Fruit fly (Drosophila melanogaster) whole organism, embryonic: ENCODE results near the gene gry.

Experiments
- Atf-2 ChIP-seq: fragments of 200-800 bp; sonication (Bioruptor generic); optimal IDR thresholded peaks from 2 replicates; lab custom pipeline; 2016; ENCODE audit warnings: missing biosample characterization, missing genetic modification characterization
- Atf3 ChIP-seq: fragments of 200-800 bp; sonication (Bioruptor generic); optimal IDR thresholded peaks from 3 replicates; lab custom pipeline; 2016; ENCODE audit warnings: missing biosample characterization, missing genetic modification characterization
- CG10267 ChIP-seq: fragments of 200-800 bp; sonication (Bioruptor generic); optimal IDR thresholded peaks from 2 replicates; lab custom pipeline; 2018; ENCODE audit warnings: missing biosample characterization, mild to moderate bottlenecking, missing genetic modification characterization, moderate library complexity
- CG11085 ChIP-seq: fragments of 200-800 bp; sonication (Bioruptor generic); IDR thresholded peaks from 2 replicates; pipeline ENCODE4 v1.3.6; 2022; ENCODE audit warnings: missing biosample characterization, missing genetic modification characterization
- CG11398 ChIP-seq: fragments of 200-800 bp; sonication (Bioruptor generic); optimal IDR thresholded peaks from 2 replicates; lab custom pipeline; 2016; ENCODE audit warnings: missing biosample characterization, missing genetic modification characterization
- CG11696 ChIP-seq: fragments of 200-800 bp; sonication (Bioruptor generic); IDR thresholded peaks from 2 replicates; pipeline ENCODE4 v1.3.6; 2022; ENCODE audit warnings: missing biosample characterization, missing genetic modification characterization
- CG12219 ChIP-seq: fragments of 200-800 bp; sonication (Bioruptor generic); optimal IDR thresholded peaks from 3 replicates; lab custom pipeline; 2018; ENCODE audit warnings: missing biosample characterization, mild to moderate bottlenecking, missing genetic modification characterization
- CG12659 ChIP-seq: fragments of 200-800 bp; sonication (Bioruptor generic); optimal IDR thresholded peaks from 3 replicates; lab custom pipeline; 2017; ENCODE audit warnings: mild to moderate bottlenecking, missing biosample characterization, missing genetic modification reagents, missing genetic modification characterization
- CG14441 ChIP-seq: fragments of 200-800 bp; sonication (Bioruptor generic); IDR thresholded peaks from 2 replicates; pipeline ENCODE4 v1.3.6; 2022; ENCODE audit warnings: missing biosample characterization, missing genetic modification characterization
- CG17328 ChIP-seq: fragments of 200-800 bp; sonication (Bioruptor generic); IDR thresholded peaks from 2 replicates; pipeline ENCODE4 v1.3.6; 2022; ENCODE audit warnings: missing biosample characterization, missing genetic modification characterization
- CG18011 ChIP-seq: fragments of 200-800 bp; sonication (Bioruptor generic); optimal IDR thresholded peaks from 2 replicates; lab custom pipeline; 2017; ENCODE audit warnings: missing biosample characterization, missing genetic modification characterization, mild to moderate bottlenecking, moderate library complexity, missing genotype
- CG4328 ChIP-seq: fragments of 200-800 bp; sonication (Bioruptor generic); optimal IDR thresholded peaks from 3 replicates; lab custom pipeline; 2017; ENCODE audit warnings: missing biosample characterization, missing genetic modification reagents, missing genetic modification characterization
- CG7271 ChIP-seq: fragments of 200-800 bp; sonication (Bioruptor generic); optimal IDR thresholded peaks from 2 replicates; lab custom pipeline; 2018; ENCODE audit warnings: missing biosample characterization, mild to moderate bottlenecking, missing genetic modification characterization, moderate library complexity
- CG8478 ChIP-seq: fragments of >200 bp; optimal IDR thresholded peaks from 2 replicates; lab custom pipeline; 2018
- CG9727 ChIP-seq: fragments of 200-800 bp; sonication (Bioruptor generic); optimal IDR thresholded peaks from 3 replicates; lab custom pipeline; 2017; ENCODE audit warnings: missing biosample characterization, mild to moderate bottlenecking, missing genetic modification characterization
- Eip74EF ChIP-seq, 2 experiments: fragments of 200-800 bp in 1 of 2; fragments of >200 bp in 1 of 2; sonication (Bioruptor generic) in 1 of 2; optimal IDR thresholded peaks; 2 replicates each; lab custom pipeline; 2017 to 2019; ENCODE audit warnings: missing biosample characterization in 2 of 2, missing genetic modification characterization in 2 of 2, mild to moderate bottlenecking in 1 of 2, moderate library complexity in 1 of 2
- Fer2 ChIP-seq: fragments of 200-800 bp; sonication (Bioruptor generic); optimal IDR thresholded peaks from 2 replicates; lab custom pipeline; 2018; ENCODE audit warnings: missing biosample characterization, mild to moderate bottlenecking, missing genetic modification characterization, moderate library complexity
- HLHmδ ChIP-seq: fragments of 200-800 bp; sonication (Bioruptor generic); optimal IDR thresholded peaks from 2 replicates; lab custom pipeline; 2018; ENCODE audit warnings: missing biosample characterization, mild to moderate bottlenecking, missing genetic modification characterization, moderate library complexity
- Lhr ChIP-seq: fragments of 200-800 bp; sonication (Bioruptor generic); optimal IDR thresholded peaks from 3 replicates; lab custom pipeline; 2017; ENCODE audit warnings: mild to moderate bottlenecking, missing biosample characterization, missing genetic modification reagents, missing genetic modification characterization
- MESR4 ChIP-seq: fragments of 200-800 bp; sonication (Bioruptor generic); optimal IDR thresholded peaks from 2 replicates; lab custom pipeline; 2018; ENCODE audit warnings: missing biosample characterization, mild to moderate bottlenecking, missing genetic modification characterization, moderate library complexity
- Optix ChIP-seq: fragments of 200-800 bp; sonication (Bioruptor generic); IDR thresholded peaks from 3 replicates; pipeline ENCODE4 v1.3.6; 2022; ENCODE audit warnings: missing biosample characterization, missing genetic modification characterization
- Spps ChIP-seq: fragments of 200-800 bp; sonication (Bioruptor generic); optimal IDR thresholded peaks from 2 replicates; lab custom pipeline; 2018; ENCODE audit warnings: missing biosample characterization, mild to moderate bottlenecking, missing genetic modification characterization
- Sry-β ChIP-seq: fragments of 200-800 bp; sonication (Bioruptor generic); optimal IDR thresholded peaks from 2 replicates; lab custom pipeline; 2018; ENCODE audit warnings: missing biosample characterization, mild to moderate bottlenecking, missing genetic modification characterization, moderate library complexity
- al ChIP-seq: fragments of 200-800 bp; sonication (Bioruptor generic); IDR thresholded peaks from 2 replicates; pipeline ENCODE4 v1.3.6; 2022; ENCODE audit warnings: missing biosample characterization, missing genetic modification characterization
- bigmax ChIP-seq: fragments of 200-800 bp; sonication (Bioruptor generic); optimal IDR thresholded peaks from 2 replicates; lab custom pipeline; 2018; ENCODE audit warnings: missing biosample characterization, mild to moderate bottlenecking, missing genetic modification characterization
- br ChIP-seq: fragments of >200 bp; optimal IDR thresholded peaks from 2 replicates; lab custom pipeline; 2017
- btn ChIP-seq: fragments of 200-800 bp; sonication (Bioruptor generic); optimal IDR thresholded peaks from 2 replicates; lab custom pipeline; 2016; ENCODE audit warnings: missing biosample characterization, missing genetic modification characterization
- caup ChIP-seq: fragments of 200-800 bp; sonication (Bioruptor generic); optimal IDR thresholded peaks from 3 replicates; lab custom pipeline; 2017; ENCODE audit warnings: missing biosample characterization, mild to moderate bottlenecking, missing genetic modification characterization, moderate library complexity; ENCODE audit not compliant: severe bottlenecking
- crp ChIP-seq, 2 experiments: fragments of 200-800 bp; sonication (Bioruptor generic); optimal IDR thresholded peaks; 2 replicates in 1 of 2; 3 replicates in 1 of 2; lab custom pipeline; 2017; ENCODE audit warnings: missing biosample characterization in 2 of 2, missing genetic modification characterization in 2 of 2, mild to moderate bottlenecking in 1 of 2, moderate library complexity in 1 of 2
- dan ChIP-seq: fragments of 200-800 bp; sonication (Bioruptor generic); IDR thresholded peaks from 2 replicates; pipeline ENCODE4 v1.3.6; 2022; ENCODE audit warnings: missing biosample characterization, missing genetic modification characterization
- dati ChIP-seq: fragments of 200-800 bp; sonication (Bioruptor generic); IDR thresholded peaks from 2 replicates; pipeline ENCODE4 v1.3.6; 2022; ENCODE audit warnings: missing biosample characterization, missing genetic modification characterization
- en ChIP-seq: fragments of 200-800 bp; sonication (Bioruptor generic); optimal IDR thresholded peaks from 2 replicates; lab custom pipeline; 2016; ENCODE audit warnings: missing biosample characterization, missing genetic modification characterization
- eve ChIP-seq, 2 experiments: fragments of >200 bp; optimal IDR thresholded peaks; 2 replicates each; lab custom pipeline; 2017; ENCODE audit warnings: missing biosample characterization in 2 of 2, missing genetic modification characterization in 2 of 2
- eyg ChIP-seq: fragments of 200-800 bp; sonication (Bioruptor generic); optimal IDR thresholded peaks from 3 replicates; lab custom pipeline; 2016; ENCODE audit warnings: missing biosample characterization, missing genetic modification characterization
- fd96Cb ChIP-seq: fragments of 200-800 bp; sonication (Bioruptor generic); optimal IDR thresholded peaks from 2 replicates; lab custom pipeline; 2018; ENCODE audit warnings: missing biosample characterization, mild to moderate bottlenecking, missing genetic modification characterization, moderate library complexity
- grn ChIP-seq: fragments of 200-800 bp; sonication (Bioruptor generic); optimal IDR thresholded peaks from 3 replicates; lab custom pipeline; 2017; ENCODE audit warnings: missing biosample characterization, missing genetic modification characterization
- gt ChIP-seq: fragments of 200-800 bp; sonication (Bioruptor generic); IDR thresholded peaks from 2 replicates; pipeline ENCODE4 v1.3.6; 2022; ENCODE audit warnings: missing biosample characterization, missing genetic modification characterization
- kah ChIP-seq: fragments of 200-800 bp; sonication (Bioruptor generic); optimal IDR thresholded peaks from 2 replicates; lab custom pipeline; 2018; ENCODE audit warnings: missing biosample characterization, mild to moderate bottlenecking, missing genetic modification characterization
- knrl ChIP-seq: fragments of 200-800 bp; sonication (Bioruptor generic); IDR thresholded peaks from 3 replicates; pipeline ENCODE4 v1.3.6; 2022; ENCODE audit warnings: missing biosample characterization, missing genetic modification characterization; ENCODE audit not compliant: partially characterized antibody
- org-1 ChIP-seq: fragments of 200-800 bp; sonication (Bioruptor generic); optimal IDR thresholded peaks from 2 replicates; lab custom pipeline; 2017; ENCODE audit warnings: missing biosample characterization, missing genetic modification characterization
- pb ChIP-seq: fragments of 200-800 bp; sonication (Bioruptor generic); optimal IDR thresholded peaks from 3 replicates; lab custom pipeline; 2016; ENCODE audit warnings: missing biosample characterization, missing genetic modification characterization
- pho ChIP-seq: fragments of 200-800 bp; sonication (Bioruptor generic); optimal IDR thresholded peaks from 2 replicates; lab custom pipeline; 2016; ENCODE audit warnings: missing biosample characterization, missing genetic modification characterization
- pnt ChIP-seq: fragments of 200-800 bp; sonication (Bioruptor generic); optimal IDR thresholded peaks from 3 replicates; lab custom pipeline; 2016; ENCODE audit warnings: missing biosample characterization, missing genetic modification characterization
- prd ChIP-seq, 3 experiments: fragments of >200 bp in 2 of 3; fragments of 200-800 bp in 1 of 3; sonication (Bioruptor generic) in 1 of 3; optimal IDR thresholded peaks in 2 of 3; IDR thresholded peaks in 1 of 3; 2 replicates in 2 of 3; 3 replicates in 1 of 3; pipeline versions ENCODE4 v1.3.6 to Lab custom; 2017 to 2022; ENCODE audit warnings: missing biosample characterization in 1 of 3, missing genetic modification characterization in 1 of 3
- pros ChIP-seq: fragments of 200-800 bp; sonication (Bioruptor generic); optimal IDR thresholded peaks from 3 replicates; lab custom pipeline; 2019; ENCODE audit warnings: missing biosample characterization, mild to moderate bottlenecking, missing genetic modification characterization, moderate library complexity
- rib ChIP-seq: fragments of 200-800 bp; sonication (Bioruptor generic); IDR thresholded peaks from 2 replicates; pipeline ENCODE4 v1.3.6; 2022; ENCODE audit warnings: missing biosample characterization, missing genetic modification characterization
- run ChIP-seq: fragments of 200-800 bp; sonication (Bioruptor generic); optimal IDR thresholded peaks from 3 replicates; lab custom pipeline; 2018; ENCODE audit warnings: missing biosample characterization, mild to moderate bottlenecking, missing genetic modification characterization
- seq ChIP-seq: fragments of 200-800 bp; sonication (Bioruptor generic); IDR thresholded peaks from 2 replicates; pipeline ENCODE4 v1.3.6; 2022; ENCODE audit warnings: missing biosample characterization, missing genetic modification characterization
- sna ChIP-seq: fragments of 200-800 bp; sonication (Bioruptor generic); IDR thresholded peaks from 2 replicates; pipeline ENCODE4 v1.3.6; 2022; ENCODE audit warnings: missing biosample characterization, missing genetic modification characterization; ENCODE audit not compliant: partially characterized antibody
- wek ChIP-seq: fragments of 200-800 bp; sonication (Bioruptor generic); optimal IDR thresholded peaks from 3 replicates; lab custom pipeline; 2018; ENCODE audit warnings: missing biosample characterization, mild to moderate bottlenecking, missing genetic modification characterization, moderate library complexity

Gene gry

DNA sequence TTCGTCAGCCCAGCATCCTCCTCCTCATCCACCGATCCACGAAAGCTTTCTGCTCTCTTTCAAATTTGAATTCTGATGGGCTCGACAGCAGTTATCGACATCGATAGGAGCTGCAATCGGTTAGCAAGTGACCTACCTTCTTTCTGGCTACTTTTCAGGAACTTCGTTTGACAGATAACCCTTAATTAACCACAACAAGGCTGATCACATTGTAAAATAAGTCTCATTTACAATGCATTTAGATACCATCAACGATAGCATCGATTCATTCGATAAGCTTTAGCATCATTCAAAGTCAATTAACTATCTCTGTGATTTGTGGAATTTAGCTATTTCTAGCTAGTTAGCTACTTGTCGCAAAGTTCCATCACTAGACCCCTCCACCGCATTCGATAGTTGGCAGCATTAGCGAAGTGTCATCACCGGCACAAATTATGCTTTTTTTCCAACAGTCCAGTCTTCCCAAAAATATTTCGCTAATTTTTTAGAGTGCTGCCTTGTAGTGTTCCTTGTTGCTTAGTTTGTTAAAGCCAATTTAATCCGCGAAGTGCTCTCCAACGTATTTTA, 20.3 kb upstream of the gry start, which contains the start of the genes MnM and Girdin (continued):
- TF ChIP-seq Spps (tag; lab: Kevin White, UChicago): no peak
- no peak for TF ChIP-seq CG17328 (GFP tag; lab: Robert Waterston, UW)
- no peak for TF ChIP-seq wek (GFP tag; lab: Kevin White, UChicago)
- TF ChIP-seq Eip74EF (GFP tag; optimal IDR thresholded peaks at IDR 0.05; lab: Kevin White, UChicago): no peak
- peak; percentile 70 for TF ChIP-seq Atf-2 (GFP tag; lab: Kevin White, UChicago)
- peak; percentile 52 for TF ChIP-seq btn
- peak; percentile 86 for TF ChIP-seq pho
- TF ChIP-seq CG9727 (GFP tag; lab: Kevin White, UChicago): peak; percentile 46
- TF ChIP-seq fd96Cb (tag; lab: Kevin White, UChicago): peak; percentile 16
- peak in 1 of 2 experiments; percentile 35 for TF ChIP-seq crp (GFP tag; optimal IDR thresholded peaks at IDR 0.05; lab: Kevin White, UChicago)
- no peak for TF ChIP-seq prd (optimal IDR thresholded peaks at IDR 0.05; lab: Kevin White, UChicago)
- peak; percentile 53; the same call in 1 of the 3 replicates for TF ChIP-seq prd (GFP tag; IDR thresholded peaks at IDR 0.05; lab: Robert Waterston, UW)
- TF ChIP-seq CG10267: peak; percentile 55
- TF ChIP-seq CG11398 (GFP tag; lab: Kevin White, UChicago): no peak
- TF ChIP-seq CG8478 (lab: Kevin White, UChicago): no peak
- TF ChIP-seq run (tag; lab: Kevin White, UChicago): no peak
- peak; percentile 88 for TF ChIP-seq knrl (GFP tag; lab: Robert Waterston, UW)
- no peak for TF ChIP-seq bigmax (GFP tag; lab: Kevin White, UChicago)
- no peak for TF ChIP-seq rib (GFP tag; lab: Robert Waterston, UW)
- TF ChIP-seq sna (GFP tag; lab: Robert Waterston, UW): peak; percentile 88
- TF ChIP-seq dati: no peak
- no peak for TF ChIP-seq CG12219 (GFP tag; lab: Kevin White, UChicago)
- no peak for TF ChIP-seq HLHmδ (GFP tag; lab: Kevin White, UChicago)
- no peak for TF ChIP-seq seq
- 0 out of 2 replicates have a peak, but pooled peaks have one; percentile 19 for TF ChIP-seq CG14441
- TF ChIP-seq en (GFP tag; lab: Kevin White, UChicago): no peak
- TF ChIP-seq org-1: peak; percentile 12
- no peak for TF ChIP-seq pros (GFP tag; lab: Kevin White, UChicago)
- TF ChIP-seq eve (GFP tag; optimal IDR thresholded peaks at IDR 0.05; lab: Kevin White, UChicago): no peak
- TF ChIP-seq dan (GFP tag; lab: Robert Waterston, UW): no peak
- TF ChIP-seq kah (GFP tag; lab: Kevin White, UChicago): no peak
- TF ChIP-seq CG12659 (GFP tag; lab: Kevin White, UChicago): peak; percentile 82
- peak; percentile 72 for TF ChIP-seq Lhr
- TF ChIP-seq CG4328: no peak
- TF ChIP-seq gt (GFP tag; lab: Robert Waterston, UW): no peak
- peak; percentile 65 for TF ChIP-seq CG18011
- no peak for TF ChIP-seq CG11085 (GFP tag; lab: Robert Waterston, UW)
- peak; percentile 44; the same call in 1 of the 2 replicates for TF ChIP-seq al (GFP tag; lab: Robert Waterston, UW)
- TF ChIP-seq pb (GFP tag; lab: Kevin White, UChicago): peak; percentile 53
- TF ChIP-seq pnt: peak; percentile 70
- TF ChIP-seq eyg: no peak
- TF ChIP-seq MESR4 (GFP tag; lab: Kevin White, UChicago): peak; percentile 63
- TF ChIP-seq Fer2 (tag; lab: Kevin White, UChicago): peak; percentile 24
- peak; percentile 92 for TF ChIP-seq Sry-β (GFP tag; lab: Kevin White, UChicago)
- TF ChIP-seq grn (GFP tag; lab: Kevin White, UChicago): no peak
- TF ChIP-seq Atf3 (GFP tag; lab: Kevin White, UChicago): peak; percentile 54
- no peak for TF ChIP-seq CG7271
- no peak for TF ChIP-seq CG11696 (GFP tag; lab: Robert Waterston, UW)
- TF ChIP-seq caup (GFP tag; lab: Kevin White, UChicago): no peak
- TF ChIP-seq Optix (GFP tag; lab: Robert Waterston, UW): no peak
- no peak for TF ChIP-seq br (lab: Kevin White, UChicago)
